Worm (Caenorhabditis elegans): Measurements from ENCODE around the gene tbc-16.

- TF ChIP-seq nhr-28 (tag; optimal IDR thresholded peaks at IDR 0.05) (no peak), unc-39 (tag; optimal IDR thresholded peaks at IDR 0.05) (no peak), ztf-11 (tag; optimal IDR thresholded peaks at IDR 0.05) (no peak), lsy-2 (tag; optimal IDR thresholded peaks at IDR 0.05) (no peak), ceh-83 (GFP tag; optimal IDR thresholded peaks at IDR 0.05) (no peak), snpc-4 (tag; optimal IDR thresholded peaks at IDR 0.05) (no peak), mep-1 (tag; optimal IDR thresholded peaks at IDR 0.05) (no peak), sem-2 (GFP tag; optimal IDR thresholded peaks at IDR 0.05) (no peak), nhr-76 (tag; optimal IDR thresholded peaks at IDR 0.05) (no peak), lin-32 (GFP tag; optimal IDR thresholded peaks at IDR 0.05) (no peak), sptf-1 (tag; optimal IDR thresholded peaks at IDR 0.05) (no peak), pha-4 (tag; optimal IDR thresholded peaks at IDR 0.05) (no peak), nhr-12 (tag; optimal IDR thresholded peaks at IDR 0.05) (no peak)
Measured at ce11 chrX:5901499-5901898, 4.4 kb downstream of the tbc-16 start.
